Fruit fly (Drosophila melanogaster): ENCODE measurements around the gene Pgant4.

Gene Pgant4

DNA sequence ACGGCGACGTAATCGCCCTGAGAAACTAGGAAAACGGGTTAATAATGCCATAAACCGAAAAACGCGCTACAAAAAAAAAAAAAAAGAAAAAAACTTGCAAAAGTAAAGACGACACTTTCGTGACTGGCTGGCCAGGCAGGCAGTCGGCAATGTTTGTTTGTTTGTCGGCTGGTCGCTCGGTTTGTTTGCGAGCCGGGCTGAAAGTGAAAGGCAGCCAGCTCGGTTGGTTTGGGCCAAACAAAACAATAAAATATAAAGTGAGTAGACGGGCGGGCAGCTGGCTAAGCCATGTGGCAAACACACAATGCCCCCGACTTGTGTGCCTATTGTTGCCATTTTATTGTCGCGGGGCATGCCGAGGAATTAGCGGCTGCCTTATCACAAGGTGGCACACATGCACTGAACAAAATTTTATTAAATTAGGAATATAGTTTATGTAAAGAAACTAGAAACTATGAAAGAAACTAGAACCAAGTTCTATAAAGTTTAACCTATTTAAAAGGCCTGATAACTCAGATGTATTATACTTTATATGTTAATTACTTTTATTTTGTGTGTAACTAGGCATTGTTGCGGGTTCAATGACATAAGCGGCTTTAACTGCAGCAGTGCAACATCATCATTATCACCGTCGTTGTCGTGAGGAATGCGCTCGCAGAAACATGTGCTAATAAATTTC is 43.8 kb upstream of the Pgant4 start (continued):
- TF ChIP-seq CG15479 (GFP tag; optimal IDR thresholded peaks at IDR 0.05) (no peak), Sox102F (GFP tag; optimal IDR thresholded peaks at IDR 0.05) (peak; percentile 6), Jarid2 (GFP tag; optimal IDR thresholded peaks at IDR 0.05) (no peak), Deaf1 (tag; optimal IDR thresholded peaks at IDR 0.05) (peak; percentile 52), CG3163 (GFP tag; optimal IDR thresholded peaks at IDR 0.05) (no peak), Mad (GFP tag; optimal IDR thresholded peaks at IDR 0.05) (no peak)

DNA sequence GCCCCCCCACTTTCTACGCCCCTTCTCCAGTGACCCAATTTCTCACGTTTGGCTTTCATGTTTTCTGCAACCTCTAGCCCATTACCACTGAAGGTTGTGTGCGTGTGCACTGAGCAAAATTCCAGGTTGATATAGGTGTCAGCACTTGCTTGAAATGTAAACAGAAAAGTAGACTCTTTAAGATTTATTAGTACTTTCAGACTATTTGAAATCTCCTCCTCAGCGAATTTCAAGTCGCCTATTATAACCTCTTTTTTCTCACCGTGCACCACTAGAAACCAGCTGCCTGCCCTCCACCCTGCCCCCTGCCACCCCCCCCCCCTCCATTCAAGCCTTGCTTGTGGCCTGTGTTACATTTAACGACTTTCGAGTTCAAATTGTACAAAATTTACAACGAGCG is 37.3 kb upstream of the Pgant4 start:
- peak; percentile 62 for TF ChIP-seq vvl (GFP tag; IDR thresholded peaks at IDR 0.05)
- TF ChIP-seq CG15514 (GFP tag; optimal IDR thresholded peaks at IDR 0.05) = peak; percentile 9
- TF ChIP-seq trem (tag; optimal IDR thresholded peaks at IDR 0.05) = peak; percentile 7
- no peak for TF ChIP-seq vfl (GFP tag; optimal IDR thresholded peaks at IDR 0.05)
- no peak for TF ChIP-seq CG34376 (GFP tag; optimal IDR thresholded peaks at IDR 0.05)
- TF ChIP-seq CG8290 (GFP tag; optimal IDR thresholded peaks at IDR 0.05) = no peak
- TF ChIP-seq CG8290 (tag; optimal IDR thresholded peaks at IDR 0.05) = no peak
- no peak for TF ChIP-seq CG10321 (GFP tag; IDR thresholded peaks at IDR 0.05)
- no peak for TF ChIP-seq maf-S (GFP tag; optimal IDR thresholded peaks at IDR 0.05)
- no peak for TF ChIP-seq Dek (tag; optimal IDR thresholded peaks at IDR 0.05)
- TF ChIP-seq CG8765 (GFP tag; IDR thresholded peaks at IDR 0.05) = no peak
- no peak for TF ChIP-seq cwo (GFP tag; optimal IDR thresholded peaks at IDR 0.05)
- no peak for TF ChIP-seq Sry-δ (GFP tag; optimal IDR thresholded peaks at IDR 0.05)
- TF ChIP-seq fd3F (GFP tag; optimal IDR thresholded peaks at IDR 0.05) = no peak
- TF ChIP-seq gsb (GFP tag; IDR thresholded peaks at IDR 0.05) = no peak
- no peak for TF ChIP-seq gcm (GFP tag; optimal IDR thresholded peaks at IDR 0.05)
- TF ChIP-seq cas (GFP tag; IDR thresholded peaks at IDR 0.05) = no peak
- TF ChIP-seq Asciz (GFP tag; optimal IDR thresholded peaks at IDR 0.05) = peak; percentile 8
- no peak for TF ChIP-seq Hand (GFP tag; optimal IDR thresholded peaks at IDR 0.05)
- 0 out of 2 replicates have a peak, but pooled peaks have one; percentile 25 for TF ChIP-seq CG32532 (GFP tag; IDR thresholded peaks at IDR 0.05)
- TF ChIP-seq CG12219 (GFP tag; optimal IDR thresholded peaks at IDR 0.05) = no peak
- TF ChIP-seq lab (GFP tag; optimal IDR thresholded peaks at IDR 0.05) = peak; percentile 39
- peak; percentile 55 for TF ChIP-seq ind (GFP tag; optimal IDR thresholded peaks at IDR 0.05)
- TF ChIP-seq psq (GFP tag; optimal IDR thresholded peaks at IDR 0.05) = no peak
- peak; percentile 45 for TF ChIP-seq wor (GFP tag; IDR thresholded peaks at IDR 0.05)
- no peak for TF ChIP-seq CG9817 (tag; optimal IDR thresholded peaks at IDR 0.05)
- no peak for TF ChIP-seq CG15696 (tag; optimal IDR thresholded peaks at IDR 0.05)
- no peak for TF ChIP-seq CG12299 (tag; optimal IDR thresholded peaks at IDR 0.05)
- TF ChIP-seq CG17186 (GFP tag; optimal IDR thresholded peaks at IDR 0.05) = no peak
- TF ChIP-seq tna (GFP tag; IDR thresholded peaks at IDR 0.05; ENCODE audit: partially characterized antibody) = no peak
- TF ChIP-seq CG8944 (GFP tag; optimal IDR thresholded peaks at IDR 0.05) = peak; percentile 14
- 0 out of 2 replicates have a peak, but pooled peaks have one; percentile 29 for TF ChIP-seq CG14441 (GFP tag; IDR thresholded peaks at IDR 0.05)
- TF ChIP-seq pita (GFP tag; optimal IDR thresholded peaks at IDR 0.05) = no peak
- no peak for TF ChIP-seq CG10431 (GFP tag; optimal IDR thresholded peaks at IDR 0.05)
- no peak for TF ChIP-seq Hsf (GFP tag; optimal IDR thresholded peaks at IDR 0.05)
- TF ChIP-seq Vsx1 (GFP tag; optimal IDR thresholded peaks at IDR 0.05) = no peak
- peak; percentile 85 for TF ChIP-seq sens (GFP tag)
- no peak for TF ChIP-seq CG7786 (GFP tag; optimal IDR thresholded peaks at IDR 0.05)
- no peak for TF ChIP-seq Ets97D (GFP tag; optimal IDR thresholded peaks at IDR 0.05)
- peak; percentile 33; the same call in 1 of the 2 replicates for TF ChIP-seq CG5953 (GFP tag; IDR thresholded peaks at IDR 0.05)
- TF ChIP-seq CG12155 (GFP tag; optimal IDR thresholded peaks at IDR 0.05) = no peak
- no peak for TF ChIP-seq br (optimal IDR thresholded peaks at IDR 0.05)
- peak; percentile 54; the same call in 1 of the 3 replicates for TF ChIP-seq gce (GFP tag; IDR thresholded peaks at IDR 0.05)
- TF ChIP-seq Tbp (GFP tag; optimal IDR thresholded peaks at IDR 0.05) = no peak
